Fruit fly (Drosophila melanogaster) whole organism, pupa: ENCODE measurements around the gene RpL30.

Source experiments
- CG10348 ChIP-seq: fragments of 200-800 bp; sonication (Bioruptor generic); IDR thresholded peaks from 2 replicates; pipeline ENCODE4 v1.3.6; 2022; ENCODE audit warnings: missing biosample characterization, missing genetic modification characterization
- CG12605 ChIP-seq: fragments of 200-800 bp; sonication (Bioruptor generic); IDR thresholded peaks from 2 replicates; pipeline ENCODE4 v1.3.6; 2022; ENCODE audit warnings: missing biosample characterization, missing genetic modification characterization
- CG13204 ChIP-seq: fragments of 200-800 bp; sonication (Bioruptor generic); optimal IDR thresholded peaks from 2 replicates; lab custom pipeline; 2018; ENCODE audit warnings: missing biosample characterization, mild to moderate bottlenecking, missing genetic modification characterization, moderate library complexity
- CG14655 ChIP-seq: fragments of 200-800 bp; sonication (Bioruptor generic); optimal IDR thresholded peaks from 3 replicates; lab custom pipeline; 2017; ENCODE audit warnings: mild to moderate bottlenecking, missing biosample characterization, missing genetic modification reagents, missing genetic modification characterization
- CG15710 ChIP-seq: fragments of 200-800 bp; sonication (Bioruptor generic); optimal IDR thresholded peaks from 2 replicates; lab custom pipeline; 2018; ENCODE audit warnings: missing biosample characterization, mild to moderate bottlenecking, missing genetic modification characterization, moderate library complexity
- CG17806 ChIP-seq: fragments of 200-800 bp; sonication (Bioruptor generic); optimal IDR thresholded peaks from 2 replicates; lab custom pipeline; 2018; ENCODE audit warnings: missing biosample characterization, mild to moderate bottlenecking, missing genetic modification characterization, moderate library complexity
- CG32121 ChIP-seq: fragments of 200-800 bp; sonication (Bioruptor generic); IDR thresholded peaks from 2 replicates; pipeline ENCODE4 v1.3.6; 2022; ENCODE audit warnings: missing biosample characterization, missing genetic modification characterization
- CG34367 ChIP-seq: fragments of 200-800 bp; sonication (Bioruptor generic); optimal IDR thresholded peaks from 2 replicates; lab custom pipeline; 2018; ENCODE audit warnings: missing biosample characterization, mild to moderate bottlenecking, missing genetic modification characterization
- CG4496 ChIP-seq: fragments of 200-800 bp; sonication (Bioruptor generic); IDR thresholded peaks from 3 replicates; pipeline ENCODE4 v1.3.6; 2022; ENCODE audit warnings: missing biosample characterization, missing genetic modification characterization
- CG8159 ChIP-seq: fragments of 200-800 bp; sonication (Bioruptor generic); optimal IDR thresholded peaks from 3 replicates; lab custom pipeline; 2018; ENCODE audit warnings: missing biosample characterization, mild to moderate bottlenecking, missing genetic modification characterization, moderate library complexity
- CG8301 ChIP-seq: fragments of 200-800 bp; sonication (Bioruptor generic); optimal IDR thresholded peaks from 2 replicates; lab custom pipeline; 2018; ENCODE audit warnings: missing biosample characterization, mild to moderate bottlenecking, missing genetic modification characterization
- CG9948 ChIP-seq: fragments of 200-800 bp; sonication (Bioruptor generic); optimal IDR thresholded peaks from 2 replicates; lab custom pipeline; 2018; ENCODE audit warnings: missing biosample characterization, mild to moderate bottlenecking, missing genetic modification characterization, moderate library complexity
- D1 ChIP-seq: fragments of 200-800 bp; sonication (Bioruptor generic); optimal IDR thresholded peaks from 2 replicates; lab custom pipeline; 2018; ENCODE audit warnings: missing biosample characterization, mild to moderate bottlenecking, missing genetic modification characterization, moderate library complexity
- EcR ChIP-seq: fragments of 200-800 bp; sonication (Bioruptor generic); optimal IDR thresholded peaks from 3 replicates; lab custom pipeline; 2019; ENCODE audit warnings: missing biosample characterization, missing genetic modification characterization, mild to moderate bottlenecking, moderate library complexity, missing genetic modification reagents
- Ets98B ChIP-seq: fragments of 200-800 bp; sonication (Bioruptor generic); IDR thresholded peaks from 2 replicates; pipeline ENCODE4 v1.3.6; 2022; ENCODE audit warnings: missing biosample characterization, missing genetic modification characterization
- Pif1A ChIP-seq: fragments of 200-800 bp; sonication (Bioruptor generic); optimal IDR thresholded peaks from 3 replicates; lab custom pipeline; 2016; ENCODE audit warnings: missing biosample characterization, missing genetic modification characterization
- Pif1B ChIP-seq: fragments of 200-800 bp; sonication (Bioruptor generic); optimal IDR thresholded peaks from 3 replicates; lab custom pipeline; 2016; ENCODE audit warnings: missing biosample characterization, missing genetic modification characterization
- Snoo ChIP-seq: fragments of 200-800 bp; sonication (Bioruptor generic); optimal IDR thresholded peaks from 3 replicates; lab custom pipeline; 2017; ENCODE audit warnings: missing biosample characterization, mild to moderate bottlenecking, missing genetic modification characterization, inconsistent platforms
- fd96Ca ChIP-seq: fragments of 200-800 bp; sonication (Bioruptor generic); IDR thresholded peaks from 3 replicates; pipeline ENCODE4 v1.3.6; 2022; ENCODE audit warnings: missing biosample characterization, missing genetic modification characterization
- gl ChIP-seq: fragments of 200-800 bp; sonication (Bioruptor generic); optimal IDR thresholded peaks from 2 replicates; lab custom pipeline; 2018; ENCODE audit warnings: missing biosample characterization, mild to moderate bottlenecking, missing genetic modification characterization
- rn ChIP-seq: fragments of 200-800 bp; sonication (Bioruptor generic); IDR thresholded peaks from 2 replicates; pipeline ENCODE4 v1.3.6; 2022; ENCODE audit warnings: missing biosample characterization, missing genetic modification characterization

RpL30 gene

dm6 chr2L:19002468-19002867, 6.6 kb downstream of the RpL30 start:
- TF ChIP-seq CG14655 (GFP tag; lab: Kevin White, UChicago) (no peak), CG4496 (GFP tag; lab: Robert Waterston, UW) (no peak), CG32121 (GFP tag; lab: Robert Waterston, UW) (no peak), Pif1B (no peak), CG17806 (tag; lab: Kevin White, UChicago) (no peak), CG10348 (GFP tag; lab: Robert Waterston, UW) (no peak), Pif1A (GFP tag; lab: Kevin White, UChicago) (no peak), Snoo (no peak), gl (tag; lab: Kevin White, UChicago) (no peak), CG13204 (GFP tag; lab: Kevin White, UChicago) (no peak), rn (GFP tag; lab: Robert Waterston, UW) (no peak), fd96Ca (no peak), CG15710 (no peak), CG9948 (tag; lab: Kevin White, UChicago) (no peak), CG34367 (tag; lab: Kevin White, UChicago) (no peak), EcR (GFP tag; lab: Kevin White, UChicago) (no peak), CG12605 (GFP tag; lab: Robert Waterston, UW) (no peak), CG8301 (no peak), D1 (no peak)

- TF ChIP-seq CG8159 (no peak), D1 (no peak), rn (GFP tag; lab: Robert Waterston, UW) (no peak), CG17806 (tag; lab: Kevin White, UChicago) (no peak), Ets98B (GFP tag; lab: Robert Waterston, UW) (no peak), CG15710 (no peak), CG10348 (GFP tag; lab: Robert Waterston, UW) (no peak), CG12605 (GFP tag; lab: Robert Waterston, UW) (no peak), CG9948 (tag; lab: Kevin White, UChicago) (no peak), Pif1A (GFP tag; lab: Kevin White, UChicago) (no peak), gl (tag; lab: Kevin White, UChicago) (no peak), CG8301 (no peak), EcR (GFP tag; lab: Kevin White, UChicago) (no peak), CG32121 (GFP tag; lab: Robert Waterston, UW) (no peak), CG14655 (GFP tag; lab: Kevin White, UChicago) (no peak)
Measured at dm6 chr2L:18997148-18997547, 12.0 kb downstream of the RpL30 start, which contains the start of gene CG31792. TSS of gene CG31792 (plus strand) at chr2L:18997448.

- TF ChIP-seq CG10348 (GFP tag; lab: Robert Waterston, UW) (no peak), EcR (GFP tag; lab: Kevin White, UChicago) (peak; percentile 5)
- TF ChIP-seq, all 21 proteins: peak for 1
Measured at dm6 chr2L:18995660-18996417, 13.3 kb downstream of the RpL30 start, which contains the start of gene CG10650. TSS of gene CG10650 (minus strand) at chr2L:18995934.

- TF ChIP-seq CG8159: no peak
- no peak for TF ChIP-seq CG10348 (GFP tag; lab: Robert Waterston, UW)
- TF ChIP-seq CG12605 (GFP tag; lab: Robert Waterston, UW): no peak
- TF ChIP-seq CG8301: no peak
- TF ChIP-seq rn (GFP tag; lab: Robert Waterston, UW): no peak
- no peak for TF ChIP-seq CG13204 (GFP tag; lab: Kevin White, UChicago)
Measured at dm6 chr2L:18992196-18992595, 16.9 kb downstream of the RpL30 start, which contains the start of gene CG46465. TSS of gene CG46465 (plus strand) at chr2L:18992496.

dm6 chr2L:18990720-18991119, 18.4 kb downstream of the RpL30 start, which contains the start of gene CG15169:
TSS of gene CG15169 (plus strand) at chr2L:18991020.
- TF ChIP-seq Pif1A (GFP tag; lab: Kevin White, UChicago) (no peak), EcR (GFP tag; lab: Kevin White, UChicago) (peak; percentile 17), CG34367 (tag; lab: Kevin White, UChicago) (no peak)

- no peak for TF ChIP-seq rn (GFP tag; lab: Robert Waterston, UW)
- no peak for TF ChIP-seq Ets98B (GFP tag; lab: Robert Waterston, UW)
- TF ChIP-seq D1: no peak
- TF ChIP-seq Snoo: no peak
- TF ChIP-seq Pif1B: no peak
- TF ChIP-seq CG14655 (GFP tag; lab: Kevin White, UChicago): no peak
- no peak for TF ChIP-seq CG10348 (GFP tag; lab: Robert Waterston, UW)
- TF ChIP-seq CG8159: no peak
- TF ChIP-seq fd96Ca: no peak
Measured at dm6 chr2L:18990133-18990532, 19.0 kb downstream of the RpL30 start, which contains the start of gene CG15170. TSS of gene CG15170 (minus strand) at chr2L:18990233.
